Fruit fly (Drosophila melanogaster) whole organism, prepupa: ENCODE data around the gene Reph.

Source experiments
- CG10631 ChIP-seq: fragments of 200-800 bp; sonication (Bioruptor generic); optimal IDR thresholded peaks from 2 replicates; lab custom pipeline; 2016; ENCODE audit warnings: missing biosample characterization, missing genetic modification characterization
- CG10669 ChIP-seq: fragments of 200-800 bp; sonication (Bioruptor generic); optimal IDR thresholded peaks from 3 replicates; lab custom pipeline; 2018; ENCODE audit warnings: missing biosample characterization, mild to moderate bottlenecking, missing genetic modification characterization, moderate library complexity
- CG11902 ChIP-seq: fragments of 200-800 bp; sonication (Bioruptor generic); optimal IDR thresholded peaks from 3 replicates; lab custom pipeline; 2016; ENCODE audit warnings: missing biosample characterization, missing genetic modification characterization
- CG15336 ChIP-seq: fragments of 200-800 bp; sonication (Bioruptor generic); IDR thresholded peaks from 2 replicates; pipeline ENCODE4 v1.3.6; 2022; ENCODE audit warnings: missing biosample characterization, missing genetic modification characterization
- CG1621 ChIP-seq: fragments of 200-800 bp; sonication (Bioruptor generic); optimal IDR thresholded peaks from 3 replicates; lab custom pipeline; 2018; ENCODE audit warnings: missing biosample characterization, mild to moderate bottlenecking, missing genetic modification characterization
- CG3032 ChIP-seq: fragments of 200-800 bp; optimal IDR thresholded peaks from 2 replicates; lab custom pipeline; 2019; ENCODE audit warnings: missing biosample characterization, mild to moderate bottlenecking, missing genetic modification characterization, moderate library complexity
- CG31627 ChIP-seq: fragments of 200-800 bp; sonication (Bioruptor generic); optimal IDR thresholded peaks from 3 replicates; lab custom pipeline; 2016; ENCODE audit warnings: missing biosample characterization, missing genetic modification characterization
- CG32006 ChIP-seq: fragments of 200-800 bp; sonication (Bioruptor generic); optimal IDR thresholded peaks from 3 replicates; lab custom pipeline; 2017; ENCODE audit warnings: missing biosample characterization, mild to moderate bottlenecking, missing genetic modification characterization
- CG3919 ChIP-seq: fragments of 200-800 bp; sonication (Bioruptor generic); optimal IDR thresholded peaks from 3 replicates; lab custom pipeline; 2016; ENCODE audit warnings: missing biosample characterization, missing genetic modification characterization
- CG6276 ChIP-seq: fragments of 200-800 bp; sonication (Bioruptor generic); optimal IDR thresholded peaks from 2 replicates; lab custom pipeline; 2017; ENCODE audit warnings: missing biosample characterization, mild to moderate bottlenecking, missing genetic modification characterization
- CG6792 ChIP-seq: fragments of 200-800 bp; sonication (Bioruptor generic); optimal IDR thresholded peaks from 3 replicates; lab custom pipeline; 2016; ENCODE audit warnings: missing biosample characterization, missing genetic modification characterization
- CG6808 ChIP-seq: fragments of 200-800 bp; sonication (Bioruptor generic); optimal IDR thresholded peaks from 3 replicates; lab custom pipeline; 2017; ENCODE audit warnings: missing biosample characterization, missing genetic modification characterization, mild to moderate bottlenecking, moderate library complexity, missing genetic modification reagents
- CG6854 ChIP-seq: fragments of 200-800 bp; sonication (Bioruptor generic); optimal IDR thresholded peaks from 2 replicates; lab custom pipeline; 2017; ENCODE audit warnings: missing biosample characterization, mild to moderate bottlenecking, missing genetic modification characterization
- CG7368 ChIP-seq: fragments of 200-800 bp; sonication (Bioruptor generic); optimal IDR thresholded peaks from 3 replicates; lab custom pipeline; 2016; ENCODE audit warnings: missing biosample characterization, missing genetic modification characterization
- CG8119 ChIP-seq: fragments of 200-800 bp; sonication (Bioruptor generic); IDR thresholded peaks from 3 replicates; pipeline ENCODE4 v1.3.6; 2022; ENCODE audit warnings: missing biosample characterization, missing genetic modification characterization
- CG8632 ChIP-seq: fragments of 200-800 bp; sonication (Bioruptor generic); optimal IDR thresholded peaks from 3 replicates; lab custom pipeline; 2016; ENCODE audit warnings: missing biosample characterization, missing genetic modification characterization
- Eip75B ChIP-seq: fragments of 200-800 bp; sonication (Bioruptor generic); optimal IDR thresholded peaks from 3 replicates; lab custom pipeline; 2016; ENCODE audit warnings: missing biosample characterization, missing genetic modification characterization
- Eip78C ChIP-seq: fragments of 200-800 bp; sonication (Bioruptor generic); peaks from one replicate; lab custom pipeline; 2016; ENCODE audit warnings: missing biosample characterization, missing genetic modification characterization
- Eip93F ChIP-seq: fragments of 200-800 bp; sonication (Bioruptor generic); optimal IDR thresholded peaks from 2 replicates; lab custom pipeline; 2016; ENCODE audit warnings: missing biosample characterization, mild to moderate bottlenecking, missing genetic modification characterization
- Ets21C ChIP-seq: fragments of 200-800 bp; sonication (Bioruptor generic); optimal IDR thresholded peaks from 3 replicates; lab custom pipeline; 2016; ENCODE audit warnings: missing biosample characterization, missing genetic modification characterization
- Ets96B ChIP-seq: fragments of 200-800 bp; optimal IDR thresholded peaks from 2 replicates; lab custom pipeline; 2019; ENCODE audit warnings: missing biosample characterization, mild to moderate bottlenecking, missing genetic modification characterization, moderate library complexity
- Gug ChIP-seq: fragments of 200-800 bp; sonication (Bioruptor generic); IDR thresholded peaks from 2 replicates; pipeline ENCODE4 v1.3.6; 2022; ENCODE audit warnings: missing biosample characterization, missing genetic modification characterization
- Hr38 ChIP-seq: sonication (Bioruptor generic); optimal IDR thresholded peaks from 2 replicates; lab custom pipeline; 2016; ENCODE audit warnings: missing biosample characterization, missing genetic modification characterization
- Hr4 ChIP-seq: fragments of 200-800 bp; sonication (Bioruptor generic); optimal IDR thresholded peaks from 3 replicates; lab custom pipeline; 2016; ENCODE audit warnings: missing biosample characterization, missing genetic modification characterization
- Lpt ChIP-seq: fragments of 200-800 bp; sonication (Bioruptor generic); optimal IDR thresholded peaks from 3 replicates; lab custom pipeline; 2016; ENCODE audit warnings: missing biosample characterization, missing genetic modification characterization
- OdsH ChIP-seq: fragments of 200-800 bp; sonication (Bioruptor generic); optimal IDR thresholded peaks from 3 replicates; lab custom pipeline; 2016; ENCODE audit warnings: missing biosample characterization, missing genetic modification characterization
- Smox ChIP-seq: fragments of 200-800 bp; sonication (Bioruptor generic); optimal IDR thresholded peaks from 3 replicates; lab custom pipeline; 2016; ENCODE audit warnings: missing biosample characterization, missing genetic modification characterization
- Sox102F ChIP-seq: fragments of 200-800 bp; sonication (Bioruptor generic); optimal IDR thresholded peaks from 2 replicates; lab custom pipeline; 2016; ENCODE audit warnings: missing biosample characterization, mild to moderate bottlenecking, missing genetic modification characterization
- achi ChIP-seq: fragments of 200-800 bp; sonication (Bioruptor generic); optimal IDR thresholded peaks from 3 replicates; lab custom pipeline; 2016; ENCODE audit warnings: missing biosample characterization, missing genetic modification characterization
- eg ChIP-seq: fragments of 200-800 bp; sonication (Bioruptor generic); IDR thresholded peaks from 3 replicates; pipeline ENCODE4 v1.3.6; 2022; ENCODE audit warnings: missing biosample characterization, missing genetic modification characterization
- esn ChIP-seq: fragments of 200-800 bp; sonication (Bioruptor generic); optimal IDR thresholded peaks from 2 replicates; lab custom pipeline; 2016; ENCODE audit warnings: missing biosample characterization, mild to moderate bottlenecking, missing genetic modification characterization, moderate library complexity
- fd59A ChIP-seq: fragments of 200-800 bp; sonication (Bioruptor generic); optimal IDR thresholded peaks from 2 replicates; lab custom pipeline; 2017; ENCODE audit warnings: missing biosample characterization, mild to moderate bottlenecking, missing genetic modification characterization, missing genetic modification reagents
- fkh ChIP-seq: fragments of 200-800 bp; sonication (Bioruptor generic); optimal IDR thresholded peaks from 3 replicates; lab custom pipeline; 2017; ENCODE audit warnings: missing biosample characterization, mild to moderate bottlenecking, missing genetic modification characterization, moderate library complexity
- lz ChIP-seq: fragments of 200-800 bp; sonication (Bioruptor generic); optimal IDR thresholded peaks from 3 replicates; lab custom pipeline; 2016; ENCODE audit warnings: missing biosample characterization, missing genetic modification characterization
- net ChIP-seq: fragments of 200-800 bp; sonication (Bioruptor generic); optimal IDR thresholded peaks from 3 replicates; lab custom pipeline; 2016; ENCODE audit warnings: missing biosample characterization, missing genetic modification characterization
- salr ChIP-seq, 2 experiments: fragments of 200-800 bp; sonication (Bioruptor generic); optimal IDR thresholded peaks; 3 replicates each; lab custom pipeline; 2016 to 2018; ENCODE audit warnings: missing biosample characterization in 2 of 2, missing genetic modification characterization in 2 of 2, mild to moderate bottlenecking in 1 of 2
- spab ChIP-seq: fragments of 200-800 bp; sonication (Bioruptor generic); optimal IDR thresholded peaks from 2 replicates; lab custom pipeline; 2017; ENCODE audit warnings: missing biosample characterization, mild to moderate bottlenecking, missing genetic modification characterization, missing genetic modification reagents
- ss ChIP-seq, 2 experiments: fragments of 200-800 bp; sonication (Bioruptor generic); optimal IDR thresholded peaks; 2 replicates in 1 of 2; 3 replicates in 1 of 2; lab custom pipeline; 2017 to 2018; ENCODE audit warnings: mild to moderate bottlenecking in 2 of 2, missing biosample characterization in 2 of 2, missing genetic modification characterization in 2 of 2, moderate library complexity in 1 of 2
- svp ChIP-seq: fragments of 200-800 bp; sonication (Bioruptor generic); peaks from one replicate; lab custom pipeline; 2016; ENCODE audit warnings: missing biosample characterization, missing genetic modification characterization
- topi ChIP-seq: fragments of 200-800 bp; sonication (Bioruptor generic); optimal IDR thresholded peaks from 3 replicates; lab custom pipeline; 2016; ENCODE audit warnings: missing biosample characterization, missing genetic modification characterization
- vri ChIP-seq: fragments of 200-800 bp; sonication (Bioruptor generic); optimal IDR thresholded peaks from 3 replicates; lab custom pipeline; 2016; ENCODE audit warnings: missing biosample characterization, mild to moderate bottlenecking, missing genetic modification characterization

Reph gene

DNA sequence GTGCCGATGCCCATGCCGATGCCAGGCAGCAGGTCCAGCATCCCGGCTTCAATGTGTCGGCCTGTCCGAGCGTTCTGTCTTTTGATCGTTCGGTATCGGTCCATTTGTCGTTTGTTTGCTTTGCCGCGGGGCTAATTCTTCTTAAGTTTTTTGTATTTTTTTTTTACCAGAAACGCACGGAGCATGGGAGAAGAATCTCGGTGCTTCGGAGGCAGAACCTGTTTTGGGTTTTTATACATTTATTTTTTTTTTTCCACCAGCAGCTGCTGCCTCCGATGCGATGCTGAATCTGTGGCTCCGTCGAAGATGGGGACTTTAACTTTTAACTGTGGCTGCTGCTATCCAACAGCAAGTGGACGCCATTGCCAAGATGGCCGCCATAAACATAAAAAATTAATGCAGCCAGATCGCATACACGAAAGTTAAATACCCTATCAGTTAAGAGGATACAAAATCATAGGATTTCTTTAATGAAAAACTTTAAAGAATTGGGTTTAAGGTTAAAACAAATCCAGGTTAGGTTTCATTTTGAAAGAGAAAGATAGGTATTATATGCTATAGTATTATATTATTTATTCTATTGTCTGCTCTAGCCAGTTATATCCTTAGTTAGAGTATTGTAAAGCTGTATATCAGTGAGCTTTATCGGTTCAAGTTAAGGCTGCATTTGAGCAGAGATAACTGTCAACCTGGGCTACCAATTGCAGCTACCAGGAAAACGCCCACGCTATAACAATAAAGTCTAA is 22.0 kb upstream of the Reph start (continued):
- no peak for TF ChIP-seq Ets21C (GFP tag; lab: Kevin White, UChicago)
- TF ChIP-seq lz (GFP tag; lab: Kevin White, UChicago) = peak; percentile 64
- peak; percentile 46 for TF ChIP-seq Ets96B (tag; lab: Kevin White, UChicago)
- peak; percentile 80 for TF ChIP-seq OdsH (GFP tag; lab: Kevin White, UChicago)
- TF ChIP-seq CG8632 (GFP tag; lab: Kevin White, UChicago) = peak; percentile 65
- peak; percentile 51 for TF ChIP-seq CG10669
- TF ChIP-seq Lpt = no peak
- peak; percentile 46 for TF ChIP-seq Gug (GFP tag; lab: Robert Waterston, UW)
- peak; percentile 88 for TF ChIP-seq Eip78C (GFP tag; lab: Kevin White, UChicago)
- TF ChIP-seq Sox102F (GFP tag; lab: Kevin White, UChicago) = peak; percentile 76

DNA sequence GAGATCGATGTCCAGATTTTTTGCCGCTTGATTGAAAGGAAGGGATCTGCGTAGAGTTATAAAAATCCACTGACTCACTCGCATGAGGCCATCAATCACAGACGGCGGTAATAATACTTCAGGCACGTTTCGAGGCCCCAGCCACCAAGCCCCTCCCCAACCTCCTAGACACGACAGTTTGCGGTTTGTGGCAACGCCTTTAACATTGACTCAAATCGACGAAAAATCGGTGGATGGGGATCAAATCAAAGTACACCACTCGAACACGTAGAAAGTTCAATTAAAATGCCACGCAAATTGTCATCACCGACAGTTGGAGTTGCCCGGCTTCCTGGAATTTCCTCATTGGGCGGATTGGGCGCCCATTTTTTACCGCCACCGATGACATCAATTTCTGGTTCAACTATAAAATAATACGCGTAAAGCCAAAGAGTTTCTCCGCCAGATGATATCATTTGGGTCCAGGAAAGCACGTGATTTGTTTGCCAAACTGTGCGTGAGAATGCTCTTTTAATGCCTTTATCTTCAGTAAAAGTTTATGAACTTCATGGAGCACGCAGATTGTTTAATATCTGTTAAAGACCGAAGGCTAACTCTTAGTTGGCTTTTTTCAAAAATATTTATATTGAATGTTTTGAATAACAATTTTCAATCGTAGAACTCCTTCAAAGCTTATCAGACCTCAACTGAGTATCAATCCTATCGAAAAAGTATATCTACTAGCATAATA is 18.9 kb upstream of the Reph start, which contains the start of gene CG31960:
Gene CG31960, plus strand, starts transcription at position 680 of the 730 bp plus-strand sequence.
- TF ChIP-seq CG32006 (GFP tag; lab: Kevin White, UChicago) (no peak), ss (GFP tag; optimal IDR thresholded peaks at IDR 0.05; lab: Kevin White, UChicago) (peak in 1 of 2 experiments; percentile 7), fkh (GFP tag; lab: Kevin White, UChicago) (no peak), CG1621 (tag; lab: Kevin White, UChicago) (no peak), Eip78C (GFP tag; lab: Kevin White, UChicago) (peak; percentile 41)

DNA sequence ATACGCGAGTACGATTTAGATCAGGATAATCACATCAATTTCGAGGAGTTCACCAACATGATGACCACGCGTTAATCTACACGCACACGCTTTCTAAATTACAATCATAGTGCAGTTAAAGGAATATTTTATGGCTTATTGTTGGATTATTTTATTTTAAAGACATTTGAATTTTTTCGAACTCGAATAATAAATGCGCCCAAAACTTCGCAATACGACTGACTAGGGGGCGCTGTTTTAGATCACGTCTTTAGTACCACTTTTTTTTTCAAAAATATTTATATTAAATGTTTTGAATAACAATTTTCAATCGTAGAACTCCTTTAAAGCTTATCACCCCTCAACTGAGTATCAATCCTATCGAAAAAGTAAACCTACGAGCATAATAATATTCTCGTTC is 17.9 kb upstream of the Reph start:
- TF ChIP-seq CG10631 (GFP tag; lab: Kevin White, UChicago) = no peak
- TF ChIP-seq Eip78C (GFP tag; lab: Kevin White, UChicago) = peak; percentile 56
- no peak for TF ChIP-seq OdsH (GFP tag; lab: Kevin White, UChicago)

DNA sequence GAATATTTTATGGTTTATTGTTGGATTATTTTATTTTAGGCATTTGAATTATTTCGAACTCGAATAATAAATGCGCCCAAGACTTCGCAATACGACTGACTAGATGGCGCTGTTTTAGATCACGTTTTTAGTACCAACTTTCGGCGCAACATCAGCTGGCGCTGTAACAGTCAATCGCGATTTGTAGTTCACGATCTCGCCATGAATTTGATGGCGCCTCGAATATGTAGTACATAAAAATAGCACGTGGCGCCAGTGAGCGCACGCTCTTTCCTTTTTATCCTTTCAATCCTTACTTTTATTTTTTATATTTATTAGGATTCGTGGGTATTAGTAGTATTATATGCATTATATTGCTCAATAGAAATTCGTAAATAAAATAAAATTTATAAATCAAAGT is 17.1 kb upstream of the Reph start:
- peak; percentile 62 for TF ChIP-seq OdsH (GFP tag; lab: Kevin White, UChicago)
- no peak for TF ChIP-seq Ets96B (tag; lab: Kevin White, UChicago)
- TF ChIP-seq Hr4 = peak; percentile 28
- peak; percentile 32 for TF ChIP-seq achi
- TF ChIP-seq CG10631 (GFP tag; lab: Kevin White, UChicago) = peak; percentile 28
- TF ChIP-seq CG3919 (GFP tag; lab: Kevin White, UChicago) = peak; percentile 63
- no peak for TF ChIP-seq CG6276
- TF ChIP-seq CG7368 (GFP tag; lab: Kevin White, UChicago) = peak; percentile 27
- peak; percentile 40; the same call in 1 of the 3 replicates for TF ChIP-seq eg (GFP tag; lab: Robert Waterston, UW)
- peak; percentile 86 for TF ChIP-seq lz (GFP tag; lab: Kevin White, UChicago)
- peak in 1 of 2 experiments; percentile 67 for TF ChIP-seq salr (GFP tag; optimal IDR thresholded peaks at IDR 0.05; lab: Kevin White, UChicago)
- peak; percentile 43 for TF ChIP-seq topi (GFP tag; lab: Kevin White, UChicago)
- no peak for TF ChIP-seq CG8119 (GFP tag; lab: Robert Waterston, UW)
- peak; percentile 29 for TF ChIP-seq CG11902
- TF ChIP-seq Eip93F = no peak
- peak; percentile 10 for TF ChIP-seq CG32006 (GFP tag; lab: Kevin White, UChicago)
- peak; percentile 86 for TF ChIP-seq esn (GFP tag; lab: Kevin White, UChicago)
- no peak for TF ChIP-seq CG15336 (GFP tag; lab: Robert Waterston, UW)
- peak; percentile 64 for TF ChIP-seq Smox
- no peak for TF ChIP-seq CG6808 (GFP tag; lab: Kevin White, UChicago)
- TF ChIP-seq Gug (GFP tag; lab: Robert Waterston, UW) = no peak
- no peak for TF ChIP-seq Hr38 (GFP tag; lab: Kevin White, UChicago)
- peak; percentile 88 for TF ChIP-seq CG31627 (GFP tag; lab: Kevin White, UChicago)
- TF ChIP-seq spab (GFP tag; lab: Kevin White, UChicago) = no peak
- TF ChIP-seq fd59A = peak; percentile 19
- TF ChIP-seq net (GFP tag; lab: Kevin White, UChicago) = peak; percentile 68
- peak; percentile 26 for TF ChIP-seq CG3032 (tag; lab: Kevin White, UChicago)
- TF ChIP-seq fkh (GFP tag; lab: Kevin White, UChicago) = no peak
- peak; percentile 22 for TF ChIP-seq vri (GFP tag; lab: Kevin White, UChicago)
- no peak for TF ChIP-seq CG6854 (GFP tag; lab: Kevin White, UChicago)
- peak; percentile 54 for TF ChIP-seq svp
- peak; percentile 47 for TF ChIP-seq CG6792 (GFP tag; lab: Kevin White, UChicago)
- no peak for TF ChIP-seq Eip75B
- peak; percentile 19 for TF ChIP-seq CG10669
- peak; percentile 51 for TF ChIP-seq Ets21C (GFP tag; lab: Kevin White, UChicago)
